Fruit fly (Drosophila melanogaster) whole organism, prepupa: ENCODE data around the gene CG4582.

Experiments used
- CG10669 ChIP-seq: fragments of 200-800 bp; sonication (Bioruptor generic); optimal IDR thresholded peaks from 3 replicates; lab custom pipeline; 2018; ENCODE audit warnings: missing biosample characterization, mild to moderate bottlenecking, missing genetic modification characterization, moderate library complexity
- CG11294 ChIP-seq: fragments of 200-800 bp; sonication (Bioruptor generic); IDR thresholded peaks from 2 replicates; pipeline ENCODE4 v1.3.6; 2022; ENCODE audit warnings: missing biosample characterization, missing genetic modification characterization
- CG11762 ChIP-seq: fragments of 200-800 bp; sonication (Bioruptor generic); optimal IDR thresholded peaks from 3 replicates; lab custom pipeline; 2016; ENCODE audit warnings: missing biosample characterization, missing genetic modification characterization; ENCODE audit not compliant: insufficient read depth
- CG1621 ChIP-seq: fragments of 200-800 bp; sonication (Bioruptor generic); optimal IDR thresholded peaks from 3 replicates; lab custom pipeline; 2018; ENCODE audit warnings: missing biosample characterization, mild to moderate bottlenecking, missing genetic modification characterization
- CG16779 ChIP-seq: fragments of 200-800 bp; sonication (Bioruptor generic); optimal IDR thresholded peaks from 3 replicates; lab custom pipeline; 2017; ENCODE audit warnings: missing biosample characterization, mild to moderate bottlenecking, missing genetic modification characterization
- CG31627 ChIP-seq: fragments of 200-800 bp; sonication (Bioruptor generic); optimal IDR thresholded peaks from 3 replicates; lab custom pipeline; 2016; ENCODE audit warnings: missing biosample characterization, missing genetic modification characterization
- CG32006 ChIP-seq: fragments of 200-800 bp; sonication (Bioruptor generic); optimal IDR thresholded peaks from 3 replicates; lab custom pipeline; 2017; ENCODE audit warnings: missing biosample characterization, mild to moderate bottlenecking, missing genetic modification characterization
- CG34406 ChIP-seq: fragments of 200-800 bp; sonication (Bioruptor generic); optimal IDR thresholded peaks from 3 replicates; lab custom pipeline; 2016; ENCODE audit warnings: missing biosample characterization, missing genetic modification characterization
- CG6792 ChIP-seq: fragments of 200-800 bp; sonication (Bioruptor generic); optimal IDR thresholded peaks from 3 replicates; lab custom pipeline; 2016; ENCODE audit warnings: missing biosample characterization, missing genetic modification characterization
- CG6808 ChIP-seq: fragments of 200-800 bp; sonication (Bioruptor generic); optimal IDR thresholded peaks from 3 replicates; lab custom pipeline; 2017; ENCODE audit warnings: missing biosample characterization, missing genetic modification characterization, mild to moderate bottlenecking, moderate library complexity, missing genetic modification reagents
- CG8119 ChIP-seq: fragments of 200-800 bp; sonication (Bioruptor generic); IDR thresholded peaks from 3 replicates; pipeline ENCODE4 v1.3.6; 2022; ENCODE audit warnings: missing biosample characterization, missing genetic modification characterization
- CG8319 ChIP-seq: fragments of 200-800 bp; sonication (Bioruptor generic); optimal IDR thresholded peaks from 3 replicates; lab custom pipeline; 2016; ENCODE audit warnings: missing biosample characterization, missing genetic modification characterization
- CG8632 ChIP-seq: fragments of 200-800 bp; sonication (Bioruptor generic); optimal IDR thresholded peaks from 3 replicates; lab custom pipeline; 2016; ENCODE audit warnings: missing biosample characterization, missing genetic modification characterization
- Eip78C ChIP-seq: fragments of 200-800 bp; sonication (Bioruptor generic); peaks from one replicate; lab custom pipeline; 2016; ENCODE audit warnings: missing biosample characterization, missing genetic modification characterization
- Ets21C ChIP-seq: fragments of 200-800 bp; sonication (Bioruptor generic); optimal IDR thresholded peaks from 3 replicates; lab custom pipeline; 2016; ENCODE audit warnings: missing biosample characterization, missing genetic modification characterization
- Ets96B ChIP-seq: fragments of 200-800 bp; optimal IDR thresholded peaks from 2 replicates; lab custom pipeline; 2019; ENCODE audit warnings: missing biosample characterization, mild to moderate bottlenecking, missing genetic modification characterization, moderate library complexity
- Lpt ChIP-seq: fragments of 200-800 bp; sonication (Bioruptor generic); optimal IDR thresholded peaks from 3 replicates; lab custom pipeline; 2016; ENCODE audit warnings: missing biosample characterization, missing genetic modification characterization
- Sox102F ChIP-seq: fragments of 200-800 bp; sonication (Bioruptor generic); optimal IDR thresholded peaks from 2 replicates; lab custom pipeline; 2016; ENCODE audit warnings: missing biosample characterization, mild to moderate bottlenecking, missing genetic modification characterization
- Sox15 ChIP-seq: fragments of 200-800 bp; sonication (Bioruptor generic); optimal IDR thresholded peaks from 3 replicates; lab custom pipeline; 2016; ENCODE audit warnings: missing biosample characterization, missing genetic modification characterization
- achi ChIP-seq: fragments of 200-800 bp; sonication (Bioruptor generic); optimal IDR thresholded peaks from 3 replicates; lab custom pipeline; 2016; ENCODE audit warnings: missing biosample characterization, missing genetic modification characterization
- dsx ChIP-seq: fragments of 200-800 bp; optimal IDR thresholded peaks from 3 replicates; lab custom pipeline; 2019; ENCODE audit warnings: missing biosample characterization, mild to moderate bottlenecking, missing genetic modification characterization, moderate library complexity; ENCODE audit not compliant: poor library complexity, severe bottlenecking
- eg ChIP-seq: fragments of 200-800 bp; sonication (Bioruptor generic); IDR thresholded peaks from 3 replicates; pipeline ENCODE4 v1.3.6; 2022; ENCODE audit warnings: missing biosample characterization, missing genetic modification characterization
- esn ChIP-seq: fragments of 200-800 bp; sonication (Bioruptor generic); optimal IDR thresholded peaks from 2 replicates; lab custom pipeline; 2016; ENCODE audit warnings: missing biosample characterization, mild to moderate bottlenecking, missing genetic modification characterization, moderate library complexity
- fkh ChIP-seq: fragments of 200-800 bp; sonication (Bioruptor generic); optimal IDR thresholded peaks from 3 replicates; lab custom pipeline; 2017; ENCODE audit warnings: missing biosample characterization, mild to moderate bottlenecking, missing genetic modification characterization, moderate library complexity
- net ChIP-seq: fragments of 200-800 bp; sonication (Bioruptor generic); optimal IDR thresholded peaks from 3 replicates; lab custom pipeline; 2016; ENCODE audit warnings: missing biosample characterization, missing genetic modification characterization
- pdm3 ChIP-seq: fragments of 200-800 bp; sonication (Bioruptor generic); optimal IDR thresholded peaks from 3 replicates; lab custom pipeline; 2016; ENCODE audit warnings: missing biosample characterization, missing genetic modification characterization
- salr ChIP-seq, 2 experiments: fragments of 200-800 bp; sonication (Bioruptor generic); optimal IDR thresholded peaks; 3 replicates each; lab custom pipeline; 2016 to 2018; ENCODE audit warnings: missing biosample characterization in 2 of 2, missing genetic modification characterization in 2 of 2, mild to moderate bottlenecking in 1 of 2
- spab ChIP-seq: fragments of 200-800 bp; sonication (Bioruptor generic); optimal IDR thresholded peaks from 2 replicates; lab custom pipeline; 2017; ENCODE audit warnings: missing biosample characterization, mild to moderate bottlenecking, missing genetic modification characterization, missing genetic modification reagents
- svp ChIP-seq: fragments of 200-800 bp; sonication (Bioruptor generic); peaks from one replicate; lab custom pipeline; 2016; ENCODE audit warnings: missing biosample characterization, missing genetic modification characterization
- vri ChIP-seq: fragments of 200-800 bp; sonication (Bioruptor generic); optimal IDR thresholded peaks from 3 replicates; lab custom pipeline; 2016; ENCODE audit warnings: missing biosample characterization, mild to moderate bottlenecking, missing genetic modification characterization

The CG4582 gene

dm6 chr3R:25630541-25630940, 47.6 kb upstream of the CG4582 start:
- no peak for TF ChIP-seq Sox102F (GFP tag; lab: Kevin White, UChicago)
- no peak for TF ChIP-seq Eip78C
- no peak for TF ChIP-seq CG31627 (GFP tag; lab: Kevin White, UChicago)
- TF ChIP-seq spab, result no peak
- no peak for TF ChIP-seq eg (GFP tag; lab: Robert Waterston, UW)
- no peak for TF ChIP-seq CG10669
- TF ChIP-seq CG32006 (GFP tag; lab: Kevin White, UChicago), result no peak
- no peak for TF ChIP-seq CG8119
- TF ChIP-seq dsx, result no peak
- TF ChIP-seq CG6792 (GFP tag; lab: Kevin White, UChicago), result no peak
- TF ChIP-seq fkh (GFP tag; lab: Kevin White, UChicago), result no peak
- no peak for TF ChIP-seq Ets21C
- no peak for TF ChIP-seq CG34406 (GFP tag; lab: Kevin White, UChicago)
- TF ChIP-seq Ets96B (tag; lab: Kevin White, UChicago), result no peak
- no peak for TF ChIP-seq achi (GFP tag; lab: Kevin White, UChicago)
- no peak for TF ChIP-seq CG1621 (tag; lab: Kevin White, UChicago)
- no peak for TF ChIP-seq CG11762
- TF ChIP-seq salr (GFP tag; optimal IDR thresholded peaks at IDR 0.05; lab: Kevin White, UChicago), result no peak
- TF ChIP-seq, all 60 proteins: peak for 0

dm6 chr3R:25628657-25629056, 45.7 kb upstream of the CG4582 start:
- no peak for TF ChIP-seq Lpt (GFP tag; lab: Kevin White, UChicago)
- TF ChIP-seq CG6808 (GFP tag; lab: Kevin White, UChicago), result no peak
- no peak for TF ChIP-seq svp (GFP tag; lab: Kevin White, UChicago)
- no peak for TF ChIP-seq CG8319 (GFP tag; lab: Kevin White, UChicago)
- TF ChIP-seq CG10669, result no peak
- no peak for TF ChIP-seq CG1621 (tag; lab: Kevin White, UChicago)
- TF ChIP-seq CG11294 (GFP tag; lab: Robert Waterston, UW), result no peak

dm6 chr3R:25626625-25627275, 43.8 kb upstream of the CG4582 start, which contains the start of gene Ssadh:
TSS of gene Ssadh (minus strand) at chr3R:25626924.
- no peak for TF ChIP-seq Sox15 (GFP tag; lab: Kevin White, UChicago)
- TF ChIP-seq vri, result no peak
- TF ChIP-seq Eip78C, result peak; percentile 49
- TF ChIP-seq eg (GFP tag; lab: Robert Waterston, UW), result no peak
- TF ChIP-seq CG16779 (tag; lab: Kevin White, UChicago), result no peak
- no peak for TF ChIP-seq fkh (GFP tag; lab: Kevin White, UChicago)
- TF ChIP-seq esn, result peak; percentile 6
- TF ChIP-seq CG8632, result no peak
- TF ChIP-seq net (GFP tag; lab: Kevin White, UChicago), result no peak

- TF ChIP-seq svp (GFP tag; lab: Kevin White, UChicago) (peak; percentile 92), pdm3 (GFP tag; lab: Kevin White, UChicago) (no peak)
Measured at dm6 chr3R:25625940-25626624, 43.1 kb upstream of the CG4582 start.
